Worm (Caenorhabditis elegans) whole organism, young adult: Measurements from ENCODE around the gene B0432.8.

Source experiments
- egl-18 ChIP-seq: fragments of 200-800 bp; sonication (Bioruptor generic); IDR thresholded peaks from 2 replicates; pipeline ENCODE4 v1.3.6; 2022; ENCODE audit warnings: missing genetic modification reagents, missing genetic modification characterization, missing compliant biosample characterization
- hlh-26 ChIP-seq: fragments of 200-800 bp; sonication (Bioruptor generic); conservative IDR thresholded peaks from 2 replicates; pipeline ENCODE4 v1.3.6; 2022; ENCODE audit warnings: missing genetic modification reagents, missing genetic modification characterization, missing compliant biosample characterization
- let-607 ChIP-seq, 2 experiments: fragments of 200-800 bp in 1 of 2; sonication (Bioruptor generic) in 1 of 2; sonication (generic microtip) in 1 of 2; optimal IDR thresholded peaks; 2 replicates each; lab custom pipeline; 2016 to 2018; ENCODE audit warnings: mild to moderate bottlenecking in 2 of 2, missing compliant biosample characterization in 2 of 2, missing genetic modification characterization in 2 of 2, moderate library complexity in 2 of 2, missing genotype in 1 of 2
- nhr-80 ChIP-seq: sonication (generic microtip); optimal IDR thresholded peaks from 2 replicates; lab custom pipeline; 2016; ENCODE audit warnings: missing genetic modification characterization, missing compliant biosample characterization
- rec-8 ChIP-seq, 2 experiments: sonication (generic microtip); optimal IDR thresholded peaks; 2 replicates each; lab custom pipeline; 2016; ENCODE audit warnings: mild to moderate bottlenecking in 2 of 2, missing genetic modification characterization in 2 of 2, missing genetic modification reagents in 2 of 2, missing genotype in 2 of 2, missing biosample characterization in 1 of 2, missing compliant biosample characterization in 1 of 2, moderate library complexity in 1 of 2
- snpc-1.3 ChIP-seq: sonication (generic microtip); optimal IDR thresholded peaks from 2 replicates; lab custom pipeline; 2017; ENCODE audit warnings: missing genetic modification characterization, mild to moderate bottlenecking, missing compliant biosample characterization, antibody characterized with exemption, moderate library complexity, missing genotype, missing genetic modification reagents; ENCODE audit not compliant: insufficient read depth

DNA sequence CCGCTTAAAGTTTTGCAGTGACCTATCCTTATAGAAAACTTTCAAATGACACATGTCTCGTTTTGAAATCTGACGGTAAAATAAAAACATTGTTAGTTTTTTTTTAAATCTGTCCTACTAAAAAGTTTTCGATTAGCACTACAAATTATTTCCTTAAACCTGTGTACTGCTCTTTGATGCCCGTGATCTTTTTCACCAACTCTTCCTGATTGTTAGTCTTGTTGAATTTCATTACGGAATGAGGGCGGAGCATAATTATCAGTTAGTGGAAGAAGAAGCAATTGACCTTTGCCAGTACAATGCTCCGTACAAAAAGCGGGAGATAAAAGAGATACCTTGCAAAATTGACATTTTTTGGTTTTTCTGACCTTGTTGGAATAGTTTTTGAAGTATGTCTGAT, 28.6 kb upstream of the B0432.8 start, which contains the start of gene K01A2.4:
- no peak for TF ChIP-seq hlh-26
- TF ChIP-seq let-607 (tag; optimal IDR thresholded peaks at IDR 0.05; lab: Kevin White, UChicago), result no peak
- no peak for TF ChIP-seq snpc-1.3 (tag; lab: Kevin White, UChicago)
- no peak for TF ChIP-seq nhr-80 (tag; lab: Kevin White, UChicago)
- TF ChIP-seq rec-8 (tag; optimal IDR thresholded peaks at IDR 0.05; lab: Kevin White, UChicago), result no peak
- no peak for TF ChIP-seq egl-18 (GFP tag; lab: Robert Waterston, UW)
